Worm (Caenorhabditis elegans): Measurements from ENCODE around the gene T28C12.2.

- TF ChIP-seq ztf-11 (tag; optimal IDR thresholded peaks at IDR 0.05) (no peak), ama-1 (optimal IDR thresholded peaks at IDR 0.05) (no peak), egl-27 (tag; optimal IDR thresholded peaks at IDR 0.05) (no peak), nhr-23 (tag; optimal IDR thresholded peaks at IDR 0.05) (no peak), F13H6.1 (tag; optimal IDR thresholded peaks at IDR 0.05) (no peak), nhr-11 (tag; optimal IDR thresholded peaks at IDR 0.05) (no peak), aly-2 (tag; optimal IDR thresholded peaks at IDR 0.05) (no peak)
Measured at ce11 chrV:6354786-6355185, 25.8 kb downstream of the T28C12.2 start.

Data from whole organism, L2 larva.